Fruit fly (Drosophila melanogaster) whole organism, embryonic: ENCODE data around the gene Upf2.

ENCODE experiments used
- Abd-B ChIP-seq: fragments of 200-800 bp; sonication (Bioruptor generic); optimal IDR thresholded peaks from 2 replicates; lab custom pipeline; 2018; ENCODE audit warnings: missing biosample characterization, mild to moderate bottlenecking, missing genetic modification characterization, moderate library complexity
- CG10431 ChIP-seq: fragments of 200-800 bp; sonication (Bioruptor generic); optimal IDR thresholded peaks from 3 replicates; lab custom pipeline; 2018; ENCODE audit warnings: missing biosample characterization, mild to moderate bottlenecking, missing genetic modification characterization
- CG11560 ChIP-seq: fragments of 200-800 bp; sonication (Bioruptor generic); IDR thresholded peaks from 3 replicates; pipeline ENCODE4 v1.3.6; 2022; ENCODE audit warnings: missing biosample characterization, missing genetic modification characterization
- CG11723 ChIP-seq: fragments of 200-800 bp; sonication (Bioruptor generic); optimal IDR thresholded peaks from 2 replicates; lab custom pipeline; 2017; ENCODE audit warnings: missing biosample characterization, mild to moderate bottlenecking, missing genetic modification characterization
- CG1603 ChIP-seq: fragments of 200-800 bp; sonication (Bioruptor generic); optimal IDR thresholded peaks from 2 replicates; lab custom pipeline; 2019; ENCODE audit warnings: missing biosample characterization, mild to moderate bottlenecking, missing genetic modification characterization, moderate library complexity
- CG1832 ChIP-seq: fragments of 200-800 bp; sonication (Bioruptor generic); optimal IDR thresholded peaks from 2 replicates; lab custom pipeline; 2017; ENCODE audit warnings: missing biosample characterization, mild to moderate bottlenecking, missing genetic modification characterization, inconsistent platforms
- CG2875 ChIP-seq: fragments of 200-800 bp; sonication (Bioruptor generic); optimal IDR thresholded peaks from 2 replicates; lab custom pipeline; 2017; ENCODE audit warnings: missing biosample characterization, mild to moderate bottlenecking, missing genetic modification characterization, missing genetic modification reagents
- CG30403 ChIP-seq: fragments of 200-800 bp; sonication (Bioruptor generic); optimal IDR thresholded peaks from 3 replicates; lab custom pipeline; 2016; ENCODE audit warnings: missing biosample characterization, missing genetic modification characterization
- CG31224 ChIP-seq: fragments of 200-800 bp; sonication (Bioruptor generic); IDR thresholded peaks from 2 replicates; pipeline ENCODE4 v1.3.6; 2022; ENCODE audit warnings: missing biosample characterization, missing genetic modification characterization
- CG3407 ChIP-seq: fragments of 200-800 bp; sonication (Bioruptor generic); optimal IDR thresholded peaks from 2 replicates; lab custom pipeline; 2018; ENCODE audit warnings: missing biosample characterization, mild to moderate bottlenecking, missing genetic modification characterization
- CG4424 ChIP-seq: fragments of 200-800 bp; sonication (Bioruptor generic); optimal IDR thresholded peaks from 3 replicates; lab custom pipeline; 2016; ENCODE audit warnings: missing biosample characterization, missing genetic modification characterization
- CG6689 ChIP-seq: fragments of 200-800 bp; sonication (Bioruptor generic); IDR thresholded peaks from 2 replicates; pipeline ENCODE4 v1.3.6; 2022; ENCODE audit warnings: missing biosample characterization, missing genetic modification characterization
- CG7357 ChIP-seq: fragments of 200-800 bp; sonication (Bioruptor generic); IDR thresholded peaks from 3 replicates; pipeline ENCODE4 v1.3.6; 2022; ENCODE audit warnings: missing biosample characterization, missing genetic modification characterization
- CG7987 ChIP-seq: fragments of 200-800 bp; sonication (Bioruptor generic); optimal IDR thresholded peaks from 2 replicates; lab custom pipeline; 2018; ENCODE audit warnings: missing biosample characterization, mild to moderate bottlenecking, missing genetic modification characterization, moderate library complexity
- CG8281 ChIP-seq: fragments of 200-800 bp; sonication (Bioruptor generic); optimal IDR thresholded peaks from 2 replicates; lab custom pipeline; 2018; ENCODE audit warnings: missing biosample characterization, mild to moderate bottlenecking, missing genetic modification characterization, moderate library complexity
- CG8944 ChIP-seq: fragments of 200-800 bp; sonication (Bioruptor generic); optimal IDR thresholded peaks from 3 replicates; lab custom pipeline; 2016; ENCODE audit warnings: missing biosample characterization, missing genetic modification characterization
- CG9215 ChIP-seq: fragments of 200-800 bp; sonication (Bioruptor generic); IDR thresholded peaks from 2 replicates; pipeline ENCODE4 v1.3.6; 2022; ENCODE audit warnings: missing biosample characterization, missing genetic modification characterization
- ERR ChIP-seq: fragments of 200-800 bp; sonication (Bioruptor generic); optimal IDR thresholded peaks from 2 replicates; lab custom pipeline; 2016; ENCODE audit warnings: missing biosample characterization, missing genetic modification characterization
- Fer1 ChIP-seq: fragments of 200-800 bp; sonication (Bioruptor generic); optimal IDR thresholded peaks from 2 replicates; lab custom pipeline; 2017; ENCODE audit warnings: missing biosample characterization, mild to moderate bottlenecking, missing genetic modification characterization
- Fer3 ChIP-seq: fragments of 200-800 bp; sonication (Bioruptor generic); optimal IDR thresholded peaks from 2 replicates; lab custom pipeline; 2018; ENCODE audit warnings: missing biosample characterization, mild to moderate bottlenecking, missing genetic modification characterization, moderate library complexity
- GATAe ChIP-seq: fragments of 200-800 bp; sonication (Bioruptor generic); conservative IDR thresholded peaks from 2 replicates; pipeline ENCODE4 v1.3.6; 2022; ENCODE audit warnings: missing biosample characterization, missing genetic modification characterization
- Myb ChIP-seq: fragments of 200-800 bp; sonication (Bioruptor generic); optimal IDR thresholded peaks from 2 replicates; lab custom pipeline; 2016; ENCODE audit warnings: missing biosample characterization, missing genetic modification characterization
- Neu2 ChIP-seq: fragments of 200-800 bp; sonication (Bioruptor generic); optimal IDR thresholded peaks from 3 replicates; lab custom pipeline; 2016; ENCODE audit warnings: missing biosample characterization, missing genetic modification characterization, borderline replicate concordance
- Oli ChIP-seq: fragments of 200-800 bp; sonication (Bioruptor generic); optimal IDR thresholded peaks from 2 replicates; lab custom pipeline; 2018; ENCODE audit warnings: missing biosample characterization, mild to moderate bottlenecking, missing genetic modification characterization, moderate library complexity
- Spps ChIP-seq: fragments of 200-800 bp; sonication (Bioruptor generic); optimal IDR thresholded peaks from 2 replicates; lab custom pipeline; 2018; ENCODE audit warnings: missing biosample characterization, mild to moderate bottlenecking, missing genetic modification characterization
- ato ChIP-seq: fragments of 200-800 bp; sonication (Bioruptor generic); IDR thresholded peaks from 2 replicates; pipeline ENCODE4 v1.3.6; 2022; ENCODE audit warnings: missing biosample characterization, missing genetic modification characterization; ENCODE audit not compliant: partially characterized antibody
- btn ChIP-seq: fragments of 200-800 bp; sonication (Bioruptor generic); optimal IDR thresholded peaks from 2 replicates; lab custom pipeline; 2016; ENCODE audit warnings: missing biosample characterization, missing genetic modification characterization
- chinmo ChIP-seq: fragments of 200-800 bp; sonication (Bioruptor generic); IDR thresholded peaks from 4 replicates; pipeline ENCODE4 v1.3.6; 2022; ENCODE audit warnings: missing biosample characterization, missing genetic modification characterization; ENCODE audit not compliant: partially characterized antibody
- disco-r ChIP-seq: fragments of 200-800 bp; sonication (Bioruptor generic); optimal IDR thresholded peaks from 2 replicates; lab custom pipeline; 2016; ENCODE audit warnings: missing biosample characterization, missing genetic modification characterization
- dmrt11E ChIP-seq: fragments of 200-800 bp; sonication (Bioruptor generic); optimal IDR thresholded peaks from 3 replicates; lab custom pipeline; 2018; ENCODE audit warnings: missing biosample characterization, mild to moderate bottlenecking, missing genetic modification characterization, moderate library complexity
- gem ChIP-seq: fragments of 200-800 bp; sonication (Bioruptor generic); optimal IDR thresholded peaks from 2 replicates; lab custom pipeline; 2019; ENCODE audit warnings: missing biosample characterization, mild to moderate bottlenecking, missing genetic modification characterization, moderate library complexity
- hbn ChIP-seq: fragments of 200-800 bp; sonication (Bioruptor generic); IDR thresholded peaks from 2 replicates; pipeline ENCODE4 v1.3.6; 2022; ENCODE audit warnings: missing biosample characterization, missing genetic modification characterization; ENCODE audit not compliant: partially characterized antibody
- hth ChIP-seq: fragments of >200 bp; optimal IDR thresholded peaks from 2 replicates; lab custom pipeline; 2017; ENCODE audit warnings: inconsistent platforms
- ind ChIP-seq: fragments of 200-800 bp; sonication (Bioruptor generic); optimal IDR thresholded peaks from 3 replicates; lab custom pipeline; 2016; ENCODE audit warnings: missing biosample characterization, missing genetic modification characterization
- kah ChIP-seq: fragments of 200-800 bp; sonication (Bioruptor generic); optimal IDR thresholded peaks from 2 replicates; lab custom pipeline; 2018; ENCODE audit warnings: missing biosample characterization, mild to moderate bottlenecking, missing genetic modification characterization
- lilli ChIP-seq: fragments of 200-800 bp; sonication (Bioruptor generic); optimal IDR thresholded peaks from 3 replicates; lab custom pipeline; 2016; ENCODE audit warnings: missing biosample characterization, missing genetic modification characterization
- lola ChIP-seq, 3 experiments: fragments of >200 bp in 2 of 3; fragments of 200-800 bp in 1 of 3; sonication (Bioruptor generic) in 1 of 3; optimal IDR thresholded peaks; 2 replicates each; lab custom pipeline; 2017 to 2019; ENCODE audit warnings: missing biosample characterization in 3 of 3, missing genetic modification characterization in 3 of 3, mild to moderate bottlenecking in 1 of 3, moderate library complexity in 1 of 3
- lov ChIP-seq, 2 experiments: fragments of 200-800 bp in 1 of 2; fragments of >200 bp in 1 of 2; sonication (Bioruptor generic) in 1 of 2; IDR thresholded peaks in 1 of 2; optimal IDR thresholded peaks in 1 of 2; 2 replicates in 1 of 2; 3 replicates in 1 of 2; pipeline versions ENCODE4 v1.3.6 to Lab custom; 2017 to 2022; ENCODE audit warnings: missing biosample characterization in 1 of 2, missing genetic modification characterization in 1 of 2
- nerfin-1 ChIP-seq: fragments of 200-800 bp; sonication (Bioruptor generic); optimal IDR thresholded peaks from 3 replicates; lab custom pipeline; 2019; ENCODE audit warnings: missing biosample characterization, mild to moderate bottlenecking, missing genetic modification characterization, moderate library complexity
- otp ChIP-seq: fragments of 200-800 bp; sonication (Bioruptor generic); IDR thresholded peaks from 3 replicates; pipeline ENCODE4, ENCODE4 v1.3.6; 2022; ENCODE audit warnings: missing biosample characterization, missing genetic modification characterization
- p53 ChIP-seq: fragments of 200-800 bp; sonication (Bioruptor generic); optimal IDR thresholded peaks from 2 replicates; lab custom pipeline; 2016; ENCODE audit warnings: missing biosample characterization, missing genetic modification characterization
- pnt ChIP-seq: fragments of 200-800 bp; sonication (Bioruptor generic); optimal IDR thresholded peaks from 3 replicates; lab custom pipeline; 2016; ENCODE audit warnings: missing biosample characterization, missing genetic modification characterization
- pros ChIP-seq: fragments of 200-800 bp; sonication (Bioruptor generic); optimal IDR thresholded peaks from 3 replicates; lab custom pipeline; 2019; ENCODE audit warnings: missing biosample characterization, mild to moderate bottlenecking, missing genetic modification characterization, moderate library complexity
- rib ChIP-seq: fragments of 200-800 bp; sonication (Bioruptor generic); IDR thresholded peaks from 2 replicates; pipeline ENCODE4 v1.3.6; 2022; ENCODE audit warnings: missing biosample characterization, missing genetic modification characterization
- shn ChIP-seq: fragments of 200-800 bp; sonication (Bioruptor generic); optimal IDR thresholded peaks from 3 replicates; lab custom pipeline; 2016; ENCODE audit warnings: missing biosample characterization, missing genetic modification characterization
- trh ChIP-seq: fragments of 200-800 bp; sonication (Bioruptor generic); optimal IDR thresholded peaks from 2 replicates; lab custom pipeline; 2016; ENCODE audit warnings: missing biosample characterization, missing genetic modification characterization
- tup ChIP-seq: fragments of 200-800 bp; sonication (Bioruptor generic); optimal IDR thresholded peaks from 2 replicates; lab custom pipeline; 2016; ENCODE audit warnings: missing biosample characterization, mild to moderate bottlenecking, missing genetic modification characterization, moderate library complexity
- usp ChIP-seq: fragments of >200 bp; optimal IDR thresholded peaks from 2 replicates; lab custom pipeline; 2017; ENCODE audit warnings: missing biosample characterization, missing genetic modification characterization
- vvl ChIP-seq: fragments of 200-800 bp; sonication (Bioruptor generic); IDR thresholded peaks from 2 replicates; pipeline ENCODE4 v1.3.6; 2022; ENCODE audit warnings: missing biosample characterization, missing genetic modification characterization
- wek ChIP-seq: fragments of 200-800 bp; sonication (Bioruptor generic); optimal IDR thresholded peaks from 3 replicates; lab custom pipeline; 2018; ENCODE audit warnings: missing biosample characterization, mild to moderate bottlenecking, missing genetic modification characterization, moderate library complexity
- zen ChIP-seq: fragments of 200-800 bp; sonication (Bioruptor generic); optimal IDR thresholded peaks from 3 replicates; lab custom pipeline; 2018; ENCODE audit warnings: missing biosample characterization, mild to moderate bottlenecking, missing genetic modification characterization, moderate library complexity

Upf2 gene

dm6 chrX:8060921-8061270 is 14.4 kb downstream of the Upf2 start (continued):
- TF ChIP-seq usp (GFP tag; lab: Kevin White, UChicago) (no peak), CG7357 (GFP tag; lab: Robert Waterston, UW) (no peak), CG8281 (tag; lab: Kevin White, UChicago) (no peak), CG8944 (GFP tag; lab: Kevin White, UChicago) (no peak), trh (GFP tag; lab: Kevin White, UChicago) (no peak), btn (no peak), chinmo (GFP tag; lab: Robert Waterston, UW) (peak; percentile 50; the same call in 1 of the 4 replicates), lola (GFP tag; optimal IDR thresholded peaks at IDR 0.05; lab: Kevin White, UChicago) (peak in 1 of 3 experiments; percentile 86), vvl (GFP tag; lab: Robert Waterston, UW) (peak; percentile 7; the same call in 1 of the 2 replicates), lilli (no peak), dmrt11E (tag; lab: Kevin White, UChicago) (no peak), GATAe (GFP tag; lab: Robert Waterston, UW) (no peak), shn (no peak), Myb (GFP tag; lab: Kevin White, UChicago) (no peak), Spps (tag; lab: Kevin White, UChicago) (no peak), wek (GFP tag; lab: Kevin White, UChicago) (no peak), rib (GFP tag; lab: Robert Waterston, UW) (peak; percentile 75), CG31224 (GFP tag; lab: Robert Waterston, UW) (no peak), gem (no peak), lov (optimal IDR thresholded peaks at IDR 0.05; lab: Kevin White, UChicago) (no peak), lov (GFP tag; IDR thresholded peaks at IDR 0.05; lab: Robert Waterston, UW) (no peak), zen (no peak), Abd-B (GFP tag; lab: Kevin White, UChicago) (no peak), Fer3 (tag; lab: Kevin White, UChicago) (no peak), Oli (tag; lab: Kevin White, UChicago) (no peak), hbn (GFP tag; lab: Robert Waterston, UW) (no peak), CG7987 (GFP tag; lab: Kevin White, UChicago) (no peak), ERR (GFP tag; lab: Kevin White, UChicago) (no peak), CG1603 (no peak), Fer1 (GFP tag; lab: Kevin White, UChicago) (no peak), CG9215 (GFP tag; lab: Robert Waterston, UW) (no peak), pnt (GFP tag; lab: Kevin White, UChicago) (no peak), pros (GFP tag; lab: Kevin White, UChicago) (no peak), CG30403 (GFP tag; lab: Kevin White, UChicago) (no peak), nerfin-1 (tag; lab: Kevin White, UChicago) (peak; percentile 34), otp (GFP tag; lab: Robert Waterston, UW) (no peak), kah (GFP tag; lab: Kevin White, UChicago) (no peak), CG11723 (GFP tag; lab: Kevin White, UChicago) (no peak), CG2875 (GFP tag; lab: Kevin White, UChicago) (no peak), tup (GFP tag; lab: Kevin White, UChicago) (no peak), Neu2 (GFP tag; lab: Kevin White, UChicago) (no peak), CG4424 (no peak), ato (no peak), CG3407 (GFP tag; lab: Kevin White, UChicago) (no peak), CG10431 (GFP tag; lab: Kevin White, UChicago) (no peak), p53 (GFP tag; lab: Kevin White, UChicago) (no peak), CG11560 (no peak), ind (GFP tag; lab: Kevin White, UChicago) (no peak), CG6689 (GFP tag; lab: Robert Waterston, UW) (no peak), hth (lab: Kevin White, UChicago) (no peak), CG1832 (GFP tag; lab: Kevin White, UChicago) (peak; percentile 98), disco-r (no peak)
